Worm (Caenorhabditis elegans): ENCODE data around the gene unc-27.

ce11 chrX:8763607-8764006 lies 25.6 kb upstream of the unc-27 start, which contains the start of gene zig-12:
- TF ChIP-seq ets-7 (tag; optimal IDR thresholded peaks at IDR 0.05) (no peak), tra-4 (tag; optimal IDR thresholded peaks at IDR 0.05) (no peak), pes-1 (GFP tag; IDR thresholded peaks at IDR 0.05) (no peak), sea-1 (GFP tag; conservative IDR thresholded peaks at IDR 0.05) (no peak), ama-1 (optimal IDR thresholded peaks at IDR 0.05) (no peak), hmbx-1 (tag; optimal IDR thresholded peaks at IDR 0.05) (no peak), tbx-37 (GFP tag; conservative IDR thresholded peaks at IDR 0.05) (no peak), hnd-1 (tag; optimal IDR thresholded peaks at IDR 0.05) (no peak), aly-1 (tag; optimal IDR thresholded peaks at IDR 0.05) (no peak)
